Fruit fly (Drosophila melanogaster) whole organism, embryonic: ENCODE results near the gene CNPYb.

Source experiments
- Aef1 ChIP-seq: fragments of 200-800 bp; sonication (Bioruptor generic); IDR thresholded peaks from 3 replicates; pipeline ENCODE4 v1.3.6; 2022; ENCODE audit warnings: missing biosample characterization, missing genetic modification characterization
- Atf-2 ChIP-seq: fragments of 200-800 bp; sonication (Bioruptor generic); optimal IDR thresholded peaks from 2 replicates; lab custom pipeline; 2016; ENCODE audit warnings: missing biosample characterization, missing genetic modification characterization
- Atf3 ChIP-seq: fragments of 200-800 bp; sonication (Bioruptor generic); optimal IDR thresholded peaks from 3 replicates; lab custom pipeline; 2016; ENCODE audit warnings: missing biosample characterization, missing genetic modification characterization
- CG10543 ChIP-seq: fragments of 200-800 bp; sonication (Bioruptor generic); optimal IDR thresholded peaks from 3 replicates; lab custom pipeline; 2017; ENCODE audit warnings: missing biosample characterization, mild to moderate bottlenecking, missing genetic modification characterization, moderate library complexity
- CG11093 ChIP-seq: fragments of 200-800 bp; sonication (Bioruptor generic); IDR thresholded peaks from 3 replicates; pipeline ENCODE4 v1.3.6; 2022; ENCODE audit warnings: missing biosample characterization, missing genetic modification characterization
- CG11456 ChIP-seq: fragments of 200-800 bp; sonication (Bioruptor generic); IDR thresholded peaks from 3 replicates; pipeline ENCODE4 v1.3.6; 2022; ENCODE audit warnings: missing biosample characterization, missing genetic modification characterization
- CG12236 ChIP-seq: fragments of 200-800 bp; sonication (Bioruptor generic); optimal IDR thresholded peaks from 2 replicates; lab custom pipeline; 2016; ENCODE audit warnings: missing biosample characterization, missing genetic modification characterization
- CG12769 ChIP-seq: fragments of 200-800 bp; sonication (Bioruptor generic); optimal IDR thresholded peaks from 2 replicates; lab custom pipeline; 2019; ENCODE audit warnings: missing biosample characterization, mild to moderate bottlenecking, missing genetic modification characterization, moderate library complexity
- CG14965 ChIP-seq: fragments of 200-800 bp; sonication (Bioruptor generic); optimal IDR thresholded peaks from 2 replicates; lab custom pipeline; 2016; ENCODE audit warnings: missing biosample characterization, missing genetic modification characterization, borderline replicate concordance
- CG15073 ChIP-seq: fragments of 200-800 bp; sonication (Bioruptor generic); optimal IDR thresholded peaks from 2 replicates; lab custom pipeline; 2016; ENCODE audit warnings: missing biosample characterization, missing genetic modification characterization
- CG15514 ChIP-seq: fragments of 200-800 bp; sonication (Bioruptor generic); optimal IDR thresholded peaks from 3 replicates; lab custom pipeline; 2017; ENCODE audit warnings: missing biosample characterization, missing genetic modification characterization, mild to moderate bottlenecking, moderate library complexity, missing genetic modification reagents
- CG1602 ChIP-seq: fragments of 200-800 bp; sonication (Bioruptor generic); optimal IDR thresholded peaks from 3 replicates; lab custom pipeline; 2016; ENCODE audit warnings: missing biosample characterization, missing genetic modification characterization
- CG16779 ChIP-seq: fragments of 200-800 bp; sonication (Bioruptor generic); IDR thresholded peaks from 2 replicates; pipeline ENCODE4 v1.3.6; 2022; ENCODE audit warnings: missing biosample characterization, missing genetic modification characterization
- CG17186 ChIP-seq: fragments of 200-800 bp; sonication (Bioruptor generic); optimal IDR thresholded peaks from 3 replicates; lab custom pipeline; 2017; ENCODE audit warnings: missing biosample characterization, missing genetic modification reagents, missing genetic modification characterization
- CG17328 ChIP-seq: fragments of 200-800 bp; sonication (Bioruptor generic); IDR thresholded peaks from 2 replicates; pipeline ENCODE4 v1.3.6; 2022; ENCODE audit warnings: missing biosample characterization, missing genetic modification characterization
- CG17385 ChIP-seq: fragments of 200-800 bp; sonication (Bioruptor generic); optimal IDR thresholded peaks from 3 replicates; lab custom pipeline; 2018; ENCODE audit warnings: missing biosample characterization, mild to moderate bottlenecking, missing genetic modification characterization
- CG17912 ChIP-seq: fragments of 200-800 bp; sonication (Bioruptor generic); optimal IDR thresholded peaks from 2 replicates; lab custom pipeline; 2018; ENCODE audit warnings: missing biosample characterization, mild to moderate bottlenecking, missing genetic modification characterization
- CG2120 ChIP-seq: fragments of 200-800 bp; sonication (Bioruptor generic); optimal IDR thresholded peaks from 3 replicates; lab custom pipeline; 2016; ENCODE audit warnings: missing biosample characterization, missing genetic modification characterization
- CG2678 ChIP-seq: fragments of 200-800 bp; sonication (Bioruptor generic); optimal IDR thresholded peaks from 3 replicates; lab custom pipeline; 2019; ENCODE audit warnings: missing biosample characterization, mild to moderate bottlenecking, missing genetic modification characterization, moderate library complexity
- CG30403 ChIP-seq: fragments of 200-800 bp; sonication (Bioruptor generic); optimal IDR thresholded peaks from 3 replicates; lab custom pipeline; 2016; ENCODE audit warnings: missing biosample characterization, missing genetic modification characterization
- CG43689 ChIP-seq: fragments of 200-800 bp; sonication (Bioruptor generic); IDR thresholded peaks from 2 replicates; pipeline ENCODE4 v1.3.6; 2022; ENCODE audit warnings: missing biosample characterization, missing genetic modification characterization
- CG6813 ChIP-seq: fragments of 200-800 bp; sonication (Bioruptor generic); optimal IDR thresholded peaks from 2 replicates; lab custom pipeline; 2017; ENCODE audit warnings: missing biosample characterization, missing genetic modification characterization, mild to moderate bottlenecking, moderate library complexity, missing genetic modification reagents
- CG7271 ChIP-seq: fragments of 200-800 bp; sonication (Bioruptor generic); optimal IDR thresholded peaks from 2 replicates; lab custom pipeline; 2018; ENCODE audit warnings: missing biosample characterization, mild to moderate bottlenecking, missing genetic modification characterization, moderate library complexity
- CG7839 ChIP-seq: fragments of 200-800 bp; sonication (Bioruptor generic); optimal IDR thresholded peaks from 3 replicates; lab custom pipeline; 2018; ENCODE audit warnings: missing biosample characterization, mild to moderate bottlenecking, missing genetic modification characterization, moderate library complexity
- CG8089 ChIP-seq: fragments of 200-800 bp; sonication (Bioruptor generic); optimal IDR thresholded peaks from 3 replicates; lab custom pipeline; 2016; ENCODE audit warnings: missing biosample characterization, missing genetic modification characterization
- CTCF ChIP-seq: fragments of 200-800 bp; sonication (Bioruptor generic); optimal IDR thresholded peaks from 2 replicates; lab custom pipeline; 2017; ENCODE audit warnings: missing biosample characterization, mild to moderate bottlenecking, missing genetic modification characterization, moderate library complexity
- Dek ChIP-seq: fragments of 200-800 bp; sonication (Bioruptor generic); optimal IDR thresholded peaks from 3 replicates; lab custom pipeline; 2019; ENCODE audit warnings: missing biosample characterization, mild to moderate bottlenecking, missing genetic modification characterization, moderate library complexity
- Dip3 ChIP-seq: fragments of 200-800 bp; sonication (Bioruptor generic); optimal IDR thresholded peaks from 3 replicates; lab custom pipeline; 2016; ENCODE audit warnings: missing biosample characterization, missing genetic modification characterization
- Gug ChIP-seq: fragments of 200-800 bp; sonication (Bioruptor generic); IDR thresholded peaks from 4 replicates; pipeline ENCODE4 v1.3.6; 2022; ENCODE audit warnings: missing biosample characterization, missing genetic modification characterization
- HLHmδ ChIP-seq: fragments of 200-800 bp; sonication (Bioruptor generic); optimal IDR thresholded peaks from 2 replicates; lab custom pipeline; 2018; ENCODE audit warnings: missing biosample characterization, mild to moderate bottlenecking, missing genetic modification characterization, moderate library complexity
- Hmr ChIP-seq: fragments of 200-800 bp; sonication (Bioruptor generic); optimal IDR thresholded peaks from 3 replicates; lab custom pipeline; 2017; ENCODE audit warnings: mild to moderate bottlenecking, missing biosample characterization, missing genetic modification reagents, missing genetic modification characterization
- Oaz ChIP-seq: fragments of 200-800 bp; sonication (Bioruptor generic); IDR thresholded peaks from 2 replicates; pipeline ENCODE4 v1.3.6; 2022; ENCODE audit warnings: missing biosample characterization, missing genetic modification characterization
- Ravus ChIP-seq: fragments of 200-800 bp; sonication (Bioruptor generic); IDR thresholded peaks from 2 replicates; pipeline ENCODE4 v1.3.6; 2022; ENCODE audit warnings: missing biosample characterization, missing genetic modification characterization
- TFAM ChIP-seq: fragments of 200-800 bp; sonication (Bioruptor generic); optimal IDR thresholded peaks from 2 replicates; lab custom pipeline; 2017; ENCODE audit warnings: missing biosample characterization, missing genetic modification characterization, inconsistent platforms
- ac ChIP-seq: fragments of 200-800 bp; sonication (Bioruptor generic); optimal IDR thresholded peaks from 3 replicates; lab custom pipeline; 2017; ENCODE audit warnings: missing biosample characterization, mild to moderate bottlenecking, missing genetic modification characterization
- cas ChIP-seq: fragments of 200-800 bp; sonication (Bioruptor generic); IDR thresholded peaks from 2 replicates; pipeline ENCODE4 v1.3.6; 2022; ENCODE audit warnings: missing biosample characterization, missing genetic modification characterization
- dati ChIP-seq: fragments of 200-800 bp; sonication (Bioruptor generic); IDR thresholded peaks from 2 replicates; pipeline ENCODE4 v1.3.6; 2022; ENCODE audit warnings: missing biosample characterization, missing genetic modification characterization
- dmrt99B ChIP-seq: fragments of 200-800 bp; sonication (Bioruptor generic); optimal IDR thresholded peaks from 2 replicates; lab custom pipeline; 2018; ENCODE audit warnings: missing biosample characterization, mild to moderate bottlenecking, missing genetic modification characterization, moderate library complexity
- grau ChIP-seq: fragments of 200-800 bp; optimal IDR thresholded peaks from 3 replicates; lab custom pipeline; 2019; ENCODE audit warnings: missing biosample characterization, mild to moderate bottlenecking, missing genetic modification characterization, moderate library complexity
- hkb ChIP-seq, 2 experiments: fragments of 200-800 bp in 1 of 2; fragments of >200 bp in 1 of 2; sonication (Bioruptor generic) in 1 of 2; IDR thresholded peaks in 1 of 2; optimal IDR thresholded peaks in 1 of 2; 2 replicates each; pipeline versions ENCODE4 v1.3.6 to Lab custom; 2017 to 2022; ENCODE audit warnings: missing biosample characterization in 1 of 2, missing genetic modification characterization in 1 of 2
- ind ChIP-seq: fragments of 200-800 bp; sonication (Bioruptor generic); optimal IDR thresholded peaks from 3 replicates; lab custom pipeline; 2016; ENCODE audit warnings: missing biosample characterization, missing genetic modification characterization
- kay ChIP-seq: fragments of 200-800 bp; sonication (Bioruptor generic); optimal IDR thresholded peaks from 2 replicates; lab custom pipeline; 2016; ENCODE audit warnings: missing biosample characterization, missing genetic modification characterization
- klu ChIP-seq: fragments of 200-800 bp; sonication (Bioruptor generic); IDR thresholded peaks from 2 replicates; pipeline ENCODE4 v1.3.6; 2022; ENCODE audit warnings: missing biosample characterization, missing genetic modification characterization
- knrl ChIP-seq: fragments of 200-800 bp; sonication (Bioruptor generic); IDR thresholded peaks from 3 replicates; pipeline ENCODE4 v1.3.6; 2022; ENCODE audit warnings: missing biosample characterization, missing genetic modification characterization; ENCODE audit not compliant: partially characterized antibody
- lab ChIP-seq: fragments of 200-800 bp; sonication (Bioruptor generic); optimal IDR thresholded peaks from 3 replicates; lab custom pipeline; 2017; ENCODE audit warnings: missing biosample characterization, missing genetic modification characterization, mild to moderate bottlenecking, moderate library complexity, missing genetic modification reagents
- odd ChIP-seq: fragments of 200-800 bp; sonication (Bioruptor generic); optimal IDR thresholded peaks from 2 replicates; lab custom pipeline; 2017; ENCODE audit warnings: missing biosample characterization, mild to moderate bottlenecking, missing genetic modification characterization
- ro ChIP-seq: fragments of 200-800 bp; sonication (Bioruptor generic); IDR thresholded peaks from 2 replicates; pipeline ENCODE4 v1.3.6; 2022; ENCODE audit warnings: missing biosample characterization, missing genetic modification characterization
- slou ChIP-seq: fragments of 200-800 bp; sonication (Bioruptor generic); optimal IDR thresholded peaks from 3 replicates; lab custom pipeline; 2016; ENCODE audit warnings: missing biosample characterization, missing genetic modification characterization
- trem ChIP-seq: fragments of 200-800 bp; optimal IDR thresholded peaks from 3 replicates; lab custom pipeline; 2019; ENCODE audit warnings: missing biosample characterization, mild to moderate bottlenecking, missing genetic modification characterization, moderate library complexity
- unpg ChIP-seq: fragments of 200-800 bp; sonication (Bioruptor generic); optimal IDR thresholded peaks from 3 replicates; lab custom pipeline; 2018; ENCODE audit warnings: missing biosample characterization, mild to moderate bottlenecking, missing genetic modification characterization, moderate library complexity
- zfh2 ChIP-seq: fragments of 200-800 bp; sonication (Bioruptor generic); optimal IDR thresholded peaks from 2 replicates; lab custom pipeline; 2016; ENCODE audit warnings: missing biosample characterization, missing genetic modification characterization

The CNPYb gene

dm6 chr3L:19132586-19132985 is 36.6 kb upstream of the CNPYb start (continued):
- TF ChIP-seq hkb (optimal IDR thresholded peaks at IDR 0.05; lab: Kevin White, UChicago) (no peak), hkb (GFP tag; IDR thresholded peaks at IDR 0.05; lab: Robert Waterston, UW) (peak; percentile 26; the same call in 1 of the 2 replicates), CG15073 (GFP tag; lab: Kevin White, UChicago) (no peak), CG7271 (tag; lab: Kevin White, UChicago) (peak; percentile 40), klu (GFP tag; lab: Robert Waterston, UW) (no peak), CG43689 (no peak), CG30403 (no peak), ro (GFP tag; lab: Robert Waterston, UW) (no peak), TFAM (GFP tag; lab: Kevin White, UChicago) (no peak), CG16779 (GFP tag; lab: Robert Waterston, UW) (0 out of 2 replicates have a peak, but pooled peaks have one; percentile 13), Aef1 (GFP tag; lab: Robert Waterston, UW) (no peak), CG17328 (peak; percentile 50; the same call in 1 of the 2 replicates), unpg (GFP tag; lab: Kevin White, UChicago) (no peak), Ravus (GFP tag; lab: Robert Waterston, UW) (no peak), CG8089 (GFP tag; lab: Kevin White, UChicago) (no peak), CG17912 (GFP tag; lab: Kevin White, UChicago) (peak; percentile 5), lab (GFP tag; lab: Kevin White, UChicago) (peak; percentile 77), zfh2 (GFP tag; lab: Kevin White, UChicago) (no peak), CG11093 (GFP tag; lab: Robert Waterston, UW) (no peak), kay (GFP tag; lab: Kevin White, UChicago) (no peak), Dek (tag; lab: Kevin White, UChicago) (no peak), Dip3 (GFP tag; lab: Kevin White, UChicago) (no peak), ind (GFP tag; lab: Kevin White, UChicago) (no peak), Hmr (GFP tag; lab: Kevin White, UChicago) (peak; percentile 58), CG2678 (tag; lab: Kevin White, UChicago) (peak; percentile 8), CG11456 (GFP tag; lab: Robert Waterston, UW) (peak; percentile 46; the same call in 1 of the 3 replicates), CG1602 (GFP tag; lab: Kevin White, UChicago) (no peak), HLHmδ (GFP tag; lab: Kevin White, UChicago) (peak; percentile 19), Atf-2 (no peak), CG15514 (GFP tag; lab: Kevin White, UChicago) (peak; percentile 54), dmrt99B (tag; lab: Kevin White, UChicago) (peak; percentile 20), odd (GFP tag; lab: Kevin White, UChicago) (peak; percentile 55), trem (tag; lab: Kevin White, UChicago) (no peak), slou (no peak), grau (tag; lab: Kevin White, UChicago) (no peak), CG17385 (peak; percentile 50), Oaz (GFP tag; lab: Robert Waterston, UW) (0 out of 2 replicates have a peak, but pooled peaks have one; percentile 34), CTCF (GFP tag; lab: Kevin White, UChicago) (peak; percentile 87), dati (GFP tag; lab: Robert Waterston, UW) (no peak), Atf3 (GFP tag; lab: Kevin White, UChicago) (no peak), CG10543 (GFP tag; lab: Kevin White, UChicago) (peak; percentile 45), CG12769 (tag; lab: Kevin White, UChicago) (no peak), CG12236 (GFP tag; lab: Kevin White, UChicago) (no peak), CG17186 (GFP tag; lab: Kevin White, UChicago) (no peak), ac (GFP tag; lab: Kevin White, UChicago) (peak; percentile 24), CG14965 (peak; percentile 93), CG2120 (GFP tag; lab: Kevin White, UChicago) (no peak), CG6813 (peak; percentile 53), Gug (no peak), CG7839 (tag; lab: Kevin White, UChicago) (no peak), cas (GFP tag; lab: Robert Waterston, UW) (no peak), knrl (GFP tag; lab: Robert Waterston, UW) (no peak)
